Worm (Caenorhabditis elegans): ENCODE results near the gene dhc-4.
A peak's percentile ranks its signal among the peaks of the same experiment; 100 is the strongest.

dhc-4 gene

ce11 chrIII:10989491-10990032 lies 19.8 kb downstream of the dhc-4 start:
- TF ChIP-seq tra-4 (tag; optimal IDR thresholded peaks at IDR 0.05) (peak; percentile 90), pes-1 (GFP tag; IDR thresholded peaks at IDR 0.05) (peak; percentile 93), flt-1 (GFP tag; IDR thresholded peaks at IDR 0.05) (peak; percentile 86), ceh-13 (GFP tag; optimal IDR thresholded peaks at IDR 0.05) (peak; percentile 87), hmg-4 (GFP tag; optimal IDR thresholded peaks at IDR 0.05) (peak; percentile 99), hnd-1 (tag; optimal IDR thresholded peaks at IDR 0.05) (peak; percentile 82), ceh-36 (tag; optimal IDR thresholded peaks at IDR 0.05) (peak; percentile 93), ama-1 (optimal IDR thresholded peaks at IDR 0.05) (no peak), F13C5.2 (tag; optimal IDR thresholded peaks at IDR 0.05) (peak; percentile 97), tbx-11 (GFP tag; IDR thresholded peaks at IDR 0.05) (peak; percentile 94), aly-1 (tag; optimal IDR thresholded peaks at IDR 0.05) (peak; percentile 96), B0310.2 (tag; optimal IDR thresholded peaks at IDR 0.05) (peak; percentile 94), scrt-1 (GFP tag; IDR thresholded peaks at IDR 0.05) (peak; percentile 96), ets-7 (tag; optimal IDR thresholded peaks at IDR 0.05) (peak; percentile 84), sea-1 (GFP tag; conservative IDR thresholded peaks at IDR 0.05) (peak; percentile 95), hmbx-1 (tag; optimal IDR thresholded peaks at IDR 0.05) (peak; percentile 84), tbx-37 (GFP tag; conservative IDR thresholded peaks at IDR 0.05) (peak; percentile 89)

ce11 chrIII:10994085-10994484 lies 24.3 kb downstream of the dhc-4 start:
- TF ChIP-seq tra-4 (tag; optimal IDR thresholded peaks at IDR 0.05) (no peak), hmg-4 (GFP tag; optimal IDR thresholded peaks at IDR 0.05) (no peak), tbx-37 (GFP tag; conservative IDR thresholded peaks at IDR 0.05) (no peak), sea-1 (GFP tag; conservative IDR thresholded peaks at IDR 0.05) (no peak), hnd-1 (tag; optimal IDR thresholded peaks at IDR 0.05) (no peak), pes-1 (GFP tag; IDR thresholded peaks at IDR 0.05) (no peak), F13C5.2 (tag; optimal IDR thresholded peaks at IDR 0.05) (no peak), hmbx-1 (tag; optimal IDR thresholded peaks at IDR 0.05) (no peak), ets-7 (tag; optimal IDR thresholded peaks at IDR 0.05) (no peak), aly-1 (tag; optimal IDR thresholded peaks at IDR 0.05) (no peak), scrt-1 (GFP tag; IDR thresholded peaks at IDR 0.05) (no peak), ama-1 (optimal IDR thresholded peaks at IDR 0.05) (no peak), tbx-11 (GFP tag; IDR thresholded peaks at IDR 0.05) (no peak)

- TF ChIP-seq hmbx-1 (tag; optimal IDR thresholded peaks at IDR 0.05) (no peak), ceh-13 (GFP tag; optimal IDR thresholded peaks at IDR 0.05) (no peak), scrt-1 (GFP tag; IDR thresholded peaks at IDR 0.05) (no peak), pes-1 (GFP tag; IDR thresholded peaks at IDR 0.05) (no peak), hmg-4 (GFP tag; optimal IDR thresholded peaks at IDR 0.05) (no peak), F13C5.2 (tag; optimal IDR thresholded peaks at IDR 0.05) (no peak), flt-1 (GFP tag; IDR thresholded peaks at IDR 0.05) (no peak), ama-1 (optimal IDR thresholded peaks at IDR 0.05) (no peak), sea-1 (GFP tag; conservative IDR thresholded peaks at IDR 0.05) (no peak), tbx-37 (GFP tag; conservative IDR thresholded peaks at IDR 0.05) (no peak), B0310.2 (tag; optimal IDR thresholded peaks at IDR 0.05) (no peak), tra-4 (tag; optimal IDR thresholded peaks at IDR 0.05) (no peak), hnd-1 (tag; optimal IDR thresholded peaks at IDR 0.05) (no peak), ets-7 (tag; optimal IDR thresholded peaks at IDR 0.05) (no peak), tbx-11 (GFP tag; IDR thresholded peaks at IDR 0.05) (no peak), ceh-36 (tag; optimal IDR thresholded peaks at IDR 0.05) (no peak), aly-1 (tag; optimal IDR thresholded peaks at IDR 0.05) (no peak)
Measured at ce11 chrIII:10995156-10995555, 25.4 kb downstream of the dhc-4 start, which contains the start of gene dmsr-5. Gene dmsr-5, minus strand, starts transcription at chrIII:10995256.

- TF ChIP-seq ama-1 (optimal IDR thresholded peaks at IDR 0.05): no peak
- TF ChIP-seq aly-1 (tag; optimal IDR thresholded peaks at IDR 0.05): no peak
- no peak for TF ChIP-seq ets-7 (tag; optimal IDR thresholded peaks at IDR 0.05)
- TF ChIP-seq B0310.2 (tag; optimal IDR thresholded peaks at IDR 0.05): no peak
- TF ChIP-seq hmbx-1 (tag; optimal IDR thresholded peaks at IDR 0.05): no peak
- TF ChIP-seq ceh-13 (GFP tag; optimal IDR thresholded peaks at IDR 0.05): no peak
- no peak for TF ChIP-seq tbx-11 (GFP tag; IDR thresholded peaks at IDR 0.05)
- TF ChIP-seq scrt-1 (GFP tag; IDR thresholded peaks at IDR 0.05): no peak
- TF ChIP-seq tra-4 (tag; optimal IDR thresholded peaks at IDR 0.05): no peak
- no peak for TF ChIP-seq flt-1 (GFP tag; IDR thresholded peaks at IDR 0.05)
- TF ChIP-seq hmg-4 (GFP tag; optimal IDR thresholded peaks at IDR 0.05): no peak
- no peak for TF ChIP-seq ceh-36 (tag; optimal IDR thresholded peaks at IDR 0.05)
- no peak for TF ChIP-seq F13C5.2 (tag; optimal IDR thresholded peaks at IDR 0.05)
Measured at ce11 chrIII:11002808-11003207, 33.1 kb downstream of the dhc-4 start.

DNA sequence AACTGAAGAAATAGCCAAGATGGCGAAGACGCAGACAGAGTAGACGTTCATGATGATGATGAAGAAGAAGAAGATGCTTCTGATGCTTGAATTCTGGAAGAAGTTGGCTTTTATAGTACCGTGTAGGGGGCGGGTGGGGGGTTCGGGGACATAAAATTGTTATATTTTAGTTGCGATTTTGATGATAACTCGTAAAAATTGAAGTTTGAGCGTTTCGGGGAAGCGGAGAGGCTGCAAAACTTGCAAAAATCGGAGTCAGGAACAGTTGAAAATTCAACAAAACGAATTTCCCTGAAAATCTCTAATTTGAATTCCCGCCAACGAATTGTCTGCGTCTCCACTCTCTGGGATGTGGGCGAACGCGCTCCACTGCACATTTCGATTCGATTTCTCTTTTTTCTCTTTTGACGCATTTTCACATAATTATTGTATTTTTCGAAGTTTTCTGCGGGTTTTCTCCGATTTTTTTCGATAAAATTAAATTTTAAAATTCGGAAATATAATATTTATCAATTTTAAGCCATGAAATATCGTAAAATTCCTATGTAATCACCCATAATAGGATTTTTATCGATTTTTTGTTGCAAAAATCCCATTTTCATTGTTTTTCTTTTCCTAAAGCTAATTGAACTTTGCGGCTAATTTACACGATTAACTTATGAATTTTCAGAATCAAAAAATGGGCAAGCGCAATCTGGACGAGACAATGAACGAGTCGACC lies 38.0 kb downstream of the dhc-4 start, which contains the start of the genes fipr-17 and Y48A6B.3:
fipr-17 (minus strand) TSS at position 51 of the 721 bp plus-strand sequence.
Y48A6B.3 (plus strand) TSS at position 671 of the 721 bp plus-strand sequence.
- TF ChIP-seq ets-7 (tag; optimal IDR thresholded peaks at IDR 0.05) (no peak), B0310.2 (tag; optimal IDR thresholded peaks at IDR 0.05) (no peak), tra-4 (tag; optimal IDR thresholded peaks at IDR 0.05) (peak; percentile 25), ceh-13 (GFP tag; optimal IDR thresholded peaks at IDR 0.05) (no peak), flt-1 (GFP tag; IDR thresholded peaks at IDR 0.05) (no peak), pes-1 (GFP tag; IDR thresholded peaks at IDR 0.05) (no peak), F13C5.2 (tag; optimal IDR thresholded peaks at IDR 0.05) (peak; percentile 83), tbx-37 (GFP tag; conservative IDR thresholded peaks at IDR 0.05) (no peak), hmbx-1 (tag; optimal IDR thresholded peaks at IDR 0.05) (no peak), tbx-11 (GFP tag; IDR thresholded peaks at IDR 0.05) (no peak), ama-1 (optimal IDR thresholded peaks at IDR 0.05) (no peak), sea-1 (GFP tag; conservative IDR thresholded peaks at IDR 0.05) (no peak), ceh-36 (tag; optimal IDR thresholded peaks at IDR 0.05) (no peak), aly-1 (tag; optimal IDR thresholded peaks at IDR 0.05) (no peak), hnd-1 (tag; optimal IDR thresholded peaks at IDR 0.05) (no peak)

ce11 chrIII:11008869-11009268 lies 39.1 kb downstream of the dhc-4 start, which contains the start of gene exos-1:
Gene exos-1, plus strand, starts transcription at chrIII:11009043.
- TF ChIP-seq ceh-36 (tag; optimal IDR thresholded peaks at IDR 0.05): peak; percentile 30
- TF ChIP-seq ama-1 (optimal IDR thresholded peaks at IDR 0.05): no peak
